Fruit fly (Drosophila melanogaster) whole organism, adult: ENCODE results near the gene CG14229.

ENCODE experiments used
- CG11617 ChIP-seq: fragments of 200-800 bp; sonication (Bioruptor generic); optimal IDR thresholded peaks from 2 replicates; lab custom pipeline; 2017; ENCODE audit warnings: mild to moderate bottlenecking, missing biosample characterization, missing genetic modification reagents, missing genetic modification characterization
- CG12768 ChIP-seq: fragments of 200-800 bp; sonication (Bioruptor generic); optimal IDR thresholded peaks from 2 replicates; lab custom pipeline; 2017; ENCODE audit warnings: missing biosample characterization, missing genetic modification characterization, mild to moderate bottlenecking, moderate library complexity, missing genetic modification reagents
- CG14711 ChIP-seq: fragments of 200-800 bp; sonication (Bioruptor generic); optimal IDR thresholded peaks from 2 replicates; lab custom pipeline; 2018; ENCODE audit warnings: missing biosample characterization, mild to moderate bottlenecking, missing genetic modification characterization, moderate library complexity
- CG1620 ChIP-seq: fragments of 200-800 bp; sonication (Bioruptor generic); optimal IDR thresholded peaks from 2 replicates; lab custom pipeline; 2016; ENCODE audit warnings: missing biosample characterization, missing genetic modification characterization
- CG33017 ChIP-seq: fragments of 200-800 bp; sonication (Bioruptor generic); optimal IDR thresholded peaks from 2 replicates; lab custom pipeline; 2018; ENCODE audit warnings: missing biosample characterization, mild to moderate bottlenecking, missing genetic modification characterization, moderate library complexity
- CG5204 ChIP-seq: fragments of 200-800 bp; sonication (Bioruptor generic); optimal IDR thresholded peaks from 2 replicates; lab custom pipeline; 2016; ENCODE audit warnings: missing biosample characterization, missing genetic modification characterization
- CG7045 ChIP-seq: fragments of 200-800 bp; sonication (Bioruptor generic); optimal IDR thresholded peaks from 2 replicates; lab custom pipeline; 2017; ENCODE audit warnings: missing biosample characterization, mild to moderate bottlenecking, missing genetic modification characterization
- CG7101 ChIP-seq: fragments of 200-800 bp; sonication (Bioruptor generic); optimal IDR thresholded peaks from 2 replicates; lab custom pipeline; 2018; ENCODE audit warnings: missing biosample characterization, mild to moderate bottlenecking, missing genetic modification characterization, moderate library complexity
- Clk ChIP-seq: fragments of 200-800 bp; sonication (Bioruptor generic); optimal IDR thresholded peaks from 2 replicates; lab custom pipeline; 2017; ENCODE audit warnings: missing biosample characterization, missing genetic modification characterization
- Crg-1 ChIP-seq: fragments of 200-800 bp; sonication (Bioruptor generic); optimal IDR thresholded peaks from 2 replicates; lab custom pipeline; 2016; ENCODE audit warnings: missing biosample characterization, missing genetic modification characterization
- Hr96 ChIP-seq: fragments of 200-800 bp; sonication (Bioruptor generic); optimal IDR thresholded peaks from 2 replicates; lab custom pipeline; 2016; ENCODE audit warnings: missing biosample characterization, missing genetic modification characterization
- Mnt ChIP-seq: fragments of 200-800 bp; sonication (Bioruptor generic); optimal IDR thresholded peaks from 2 replicates; lab custom pipeline; 2016; ENCODE audit warnings: missing biosample characterization, mild to moderate bottlenecking, missing genetic modification characterization
- bab1 ChIP-seq: fragments of 200-800 bp; sonication (Bioruptor generic); optimal IDR thresholded peaks from 3 replicates; lab custom pipeline; 2019; ENCODE audit warnings: missing biosample characterization, mild to moderate bottlenecking, missing genetic modification characterization, moderate library complexity
- cic ChIP-seq: fragments of 200-800 bp; sonication (Bioruptor generic); optimal IDR thresholded peaks from 2 replicates; lab custom pipeline; 2017; ENCODE audit warnings: missing biosample characterization, mild to moderate bottlenecking, missing genetic modification characterization, moderate library complexity
- cnc ChIP-seq, 2 experiments: fragments of >200 bp; optimal IDR thresholded peaks; 2 replicates each; lab custom pipeline; 2017
- kay ChIP-seq: fragments of 200-800 bp; sonication (Bioruptor generic); peaks from one replicate; lab custom pipeline; 2016; ENCODE audit warnings: missing biosample characterization, missing genetic modification characterization, borderline replicate concordance
- ovo ChIP-seq: fragments of 200-800 bp; sonication (Bioruptor generic); optimal IDR thresholded peaks from 2 replicates; lab custom pipeline; 2016; ENCODE audit warnings: missing biosample characterization, missing genetic modification characterization
- pad ChIP-seq: fragments of 200-800 bp; sonication (Bioruptor generic); optimal IDR thresholded peaks from 3 replicates; lab custom pipeline; 2017; ENCODE audit warnings: missing biosample characterization, missing genetic modification characterization, mild to moderate bottlenecking, moderate library complexity, missing genetic modification reagents
- tj ChIP-seq: fragments of 200-800 bp; sonication (Bioruptor generic); optimal IDR thresholded peaks from 3 replicates; lab custom pipeline; 2017; ENCODE audit warnings: missing biosample characterization, mild to moderate bottlenecking, missing genetic modification characterization, moderate library complexity
- toe ChIP-seq: fragments of 200-800 bp; sonication (Bioruptor generic); optimal IDR thresholded peaks from 2 replicates; lab custom pipeline; 2016; ENCODE audit warnings: missing biosample characterization, missing genetic modification characterization

CG14229 gene

DNA sequence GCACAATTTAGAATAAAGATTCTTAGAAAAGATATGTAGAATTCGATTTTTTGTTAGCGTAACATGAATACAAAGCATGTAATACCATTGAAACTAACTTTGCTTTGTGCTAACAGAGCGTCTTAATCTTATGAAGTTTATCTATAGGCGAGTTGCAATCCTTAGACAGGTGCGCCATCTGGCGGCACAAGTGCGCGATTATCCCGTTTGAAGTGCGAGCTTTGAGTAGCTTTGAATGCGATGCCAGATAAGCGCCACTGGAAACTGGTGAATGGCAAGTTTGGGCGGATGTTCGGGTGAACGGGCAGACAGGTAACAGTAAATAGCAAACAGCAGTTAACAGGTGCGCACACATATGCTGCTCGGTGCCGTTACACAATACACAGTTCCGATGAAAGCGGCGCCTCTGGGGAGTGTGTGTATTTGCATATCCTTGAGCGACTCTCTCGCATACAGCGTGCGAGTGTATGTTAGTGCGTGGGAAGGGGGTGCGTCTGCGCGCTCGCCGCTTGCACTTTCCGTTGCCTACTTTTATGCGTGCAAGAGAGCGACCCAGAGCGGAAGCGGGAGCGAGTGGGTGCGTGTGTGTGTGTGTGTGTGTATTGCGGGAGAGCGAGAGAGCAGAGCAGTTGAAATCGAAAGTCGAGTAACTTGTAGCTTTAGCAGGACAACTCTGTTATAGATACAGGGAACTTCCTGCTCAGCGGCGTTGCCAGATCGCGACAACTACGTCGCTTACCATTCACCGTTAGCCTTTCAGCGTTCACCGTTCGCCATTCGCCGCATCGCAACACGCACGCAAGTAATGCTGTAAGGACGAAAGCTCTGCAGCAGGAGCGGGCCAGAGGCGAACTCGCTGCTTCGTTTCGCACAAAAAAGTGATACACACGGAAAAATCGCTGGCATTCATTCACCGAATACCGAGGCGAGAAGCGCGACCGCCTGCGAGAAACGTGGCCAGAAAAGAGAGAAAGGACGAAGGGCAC is 23.2 kb upstream of the CG14229 start, which contains the start of gene CG12531:
Gene CG12531 (plus strand): TSS at position 936 of the 986 bp plus-strand sequence.
- TF ChIP-seq cnc (optimal IDR thresholded peaks at IDR 0.05; lab: Kevin White, UChicago) (no peak), cic (GFP tag; lab: Kevin White, UChicago) (no peak), bab1 (no peak), tj (GFP tag; lab: Kevin White, UChicago) (no peak), CG7101 (tag; lab: Kevin White, UChicago) (no peak), CG1620 (GFP tag; lab: Kevin White, UChicago) (no peak), Hr96 (GFP tag; lab: Kevin White, UChicago) (no peak), CG14711 (tag; lab: Kevin White, UChicago) (no peak), toe (no peak), Clk (no peak), CG5204 (GFP tag; lab: Kevin White, UChicago) (no peak), CG7045 (GFP tag; lab: Kevin White, UChicago) (no peak), ovo (GFP tag; lab: Kevin White, UChicago) (no peak), CG12768 (GFP tag; lab: Kevin White, UChicago) (no peak), pad (GFP tag; lab: Kevin White, UChicago) (no peak)

DNA sequence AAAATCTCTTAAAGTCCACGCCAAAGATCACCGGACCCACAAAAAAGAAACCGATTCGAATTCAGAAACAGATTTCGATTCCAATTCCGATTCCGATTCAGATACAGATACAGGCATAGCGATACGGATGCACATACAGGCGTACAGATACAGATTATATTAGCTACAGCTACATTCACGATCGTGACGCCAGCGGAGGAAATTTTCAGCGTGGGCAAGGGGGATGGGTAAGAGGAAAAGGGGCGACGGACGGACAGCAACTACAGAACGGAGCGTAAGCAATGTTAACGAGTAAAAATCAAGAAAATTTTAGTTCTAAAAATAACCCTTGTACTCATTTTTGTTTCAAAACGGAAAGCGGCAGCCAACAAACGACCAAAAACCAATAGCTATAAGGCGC is 22.0 kb upstream of the CG14229 start:
- TF ChIP-seq Hr96 (GFP tag; lab: Kevin White, UChicago), result peak; percentile 5
- TF ChIP-seq pad (GFP tag; lab: Kevin White, UChicago), result no peak

DNA sequence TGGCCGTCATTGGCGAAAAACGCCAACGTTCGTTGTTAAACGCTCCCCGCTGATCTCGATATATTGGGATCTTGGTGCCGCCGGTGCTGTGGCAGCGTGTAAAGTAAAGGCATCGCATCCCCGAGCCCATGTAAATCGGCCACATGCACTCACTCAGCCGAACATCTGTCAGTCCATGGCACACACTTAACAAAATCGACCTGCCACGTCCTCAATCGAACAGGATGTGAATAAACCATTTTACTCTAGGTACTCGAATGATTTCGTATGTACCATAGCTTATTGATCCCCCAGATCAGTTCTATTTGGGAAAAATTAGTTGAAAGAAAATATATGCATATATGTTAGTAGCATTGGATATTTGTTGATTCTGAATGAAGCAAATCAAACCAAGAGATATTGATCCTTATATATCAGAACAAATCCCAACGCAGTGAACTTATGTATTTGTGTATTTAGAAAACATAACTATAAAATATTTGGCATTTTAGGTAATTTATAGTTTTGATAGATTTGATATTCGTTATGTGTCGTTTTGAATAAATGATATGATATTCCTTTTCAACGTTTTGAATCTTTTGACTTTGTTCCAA is 21.4 kb upstream of the CG14229 start:
- no peak for TF ChIP-seq Clk
- no peak for TF ChIP-seq toe
- TF ChIP-seq bab1, result no peak
- no peak for TF ChIP-seq Hr96 (GFP tag; lab: Kevin White, UChicago)
- no peak for TF ChIP-seq tj (GFP tag; lab: Kevin White, UChicago)
- no peak for TF ChIP-seq pad (GFP tag; lab: Kevin White, UChicago)
- TF ChIP-seq CG1620 (GFP tag; lab: Kevin White, UChicago), result no peak
- no peak for TF ChIP-seq CG33017 (tag; lab: Kevin White, UChicago)
- TF ChIP-seq CG7101 (tag; lab: Kevin White, UChicago), result no peak
- no peak for TF ChIP-seq CG11617 (GFP tag; lab: Kevin White, UChicago)

DNA sequence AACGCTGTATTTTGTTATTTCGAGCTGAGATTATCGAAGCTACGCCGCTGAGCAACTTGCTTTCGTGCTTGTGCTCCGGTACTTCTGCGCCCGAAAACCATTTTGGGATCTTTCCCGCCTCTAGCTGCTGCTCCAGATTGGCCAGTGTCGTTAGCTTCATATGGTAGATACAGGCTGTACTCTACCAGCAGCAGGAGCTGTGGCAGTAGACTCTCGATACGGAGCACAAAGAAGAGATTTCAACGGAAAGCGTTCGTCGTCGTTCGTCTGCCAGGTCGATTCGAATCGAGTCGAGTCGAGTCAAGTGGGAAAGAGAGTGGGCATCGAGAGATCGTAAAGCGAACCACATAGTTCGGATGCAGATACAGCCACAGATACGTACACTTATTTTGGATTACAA is 19.8 kb upstream of the CG14229 start:
- TF ChIP-seq CG5204 (GFP tag; lab: Kevin White, UChicago) (no peak), kay (GFP tag; lab: Kevin White, UChicago) (no peak), CG1620 (GFP tag; lab: Kevin White, UChicago) (no peak), bab1 (no peak), Clk (no peak), tj (GFP tag; lab: Kevin White, UChicago) (no peak), toe (no peak), CG7101 (tag; lab: Kevin White, UChicago) (no peak), cic (GFP tag; lab: Kevin White, UChicago) (no peak), CG33017 (tag; lab: Kevin White, UChicago) (no peak), cnc (optimal IDR thresholded peaks at IDR 0.05; lab: Kevin White, UChicago) (no peak), Crg-1 (GFP tag; lab: Kevin White, UChicago) (no peak), CG12768 (GFP tag; lab: Kevin White, UChicago) (no peak), CG11617 (GFP tag; lab: Kevin White, UChicago) (no peak), ovo (GFP tag; lab: Kevin White, UChicago) (no peak), Hr96 (GFP tag; lab: Kevin White, UChicago) (no peak), CG14711 (tag; lab: Kevin White, UChicago) (no peak)

DNA sequence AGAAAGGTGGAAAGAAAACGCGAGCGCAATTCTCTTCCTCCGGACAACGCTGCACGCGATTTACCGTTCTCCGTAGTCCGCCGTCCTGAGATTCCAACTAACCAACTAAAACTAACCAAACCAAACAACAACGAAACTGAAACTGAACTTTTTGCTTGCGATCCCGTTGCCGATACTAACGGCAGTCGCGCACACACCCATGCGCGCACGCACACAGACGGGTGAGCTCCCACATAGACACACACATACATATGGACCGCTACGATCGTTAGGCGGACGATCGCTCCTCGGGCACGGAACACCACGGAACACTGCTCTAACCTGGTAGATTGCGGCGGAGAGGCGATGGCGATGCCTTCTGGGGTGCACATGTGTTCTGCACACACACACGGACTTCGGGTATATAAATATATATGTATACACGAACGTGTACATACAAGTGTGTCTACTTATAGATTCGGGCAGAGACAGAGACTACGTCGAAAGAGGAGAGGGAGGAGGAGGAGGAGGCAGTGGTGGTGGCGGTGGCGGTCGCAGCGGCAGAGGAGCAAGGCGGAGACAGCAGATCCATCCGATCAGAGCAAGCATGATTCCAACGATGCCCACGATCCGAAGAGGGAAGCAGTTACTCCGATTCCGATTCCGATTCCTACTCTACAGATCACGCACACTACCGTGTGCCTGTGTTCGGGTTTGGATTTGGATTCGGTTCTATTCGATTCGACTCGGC is 18.0 kb upstream of the CG14229 start, which contains the start of gene meso18E:
Gene meso18E (minus strand): TSS at position 148 of the 730 bp plus-strand sequence.
- TF ChIP-seq kay (GFP tag; lab: Kevin White, UChicago) (no peak), CG14711 (tag; lab: Kevin White, UChicago) (no peak), pad (GFP tag; lab: Kevin White, UChicago) (peak; percentile 20), Mnt (GFP tag; lab: Kevin White, UChicago) (peak; percentile 60), CG7045 (GFP tag; lab: Kevin White, UChicago) (no peak), CG11617 (GFP tag; lab: Kevin White, UChicago) (no peak), tj (GFP tag; lab: Kevin White, UChicago) (no peak), toe (no peak), cic (GFP tag; lab: Kevin White, UChicago) (no peak), ovo (GFP tag; lab: Kevin White, UChicago) (peak; percentile 34), Crg-1 (GFP tag; lab: Kevin White, UChicago) (no peak), CG12768 (GFP tag; lab: Kevin White, UChicago) (no peak), CG33017 (tag; lab: Kevin White, UChicago) (no peak), CG5204 (GFP tag; lab: Kevin White, UChicago) (no peak), bab1 (no peak), Clk (no peak)
